Worm (Caenorhabditis elegans) whole organism, young adult: ENCODE measurements around the gene Y111B2A.12.

Source experiments
- B0019.2 ChIP-seq: fragments of 200-800 bp; sonication (Bioruptor generic); conservative IDR thresholded peaks from 2 replicates; pipeline ENCODE4 v1.3.6; 2022; ENCODE audit warnings: missing genetic modification reagents, missing genetic modification characterization, missing compliant biosample characterization
- B0035.1 ChIP-seq: sonication (generic microtip); optimal IDR thresholded peaks from 2 replicates; lab custom pipeline; 2016; ENCODE audit warnings: missing genetic modification characterization, mild to moderate bottlenecking, missing compliant biosample characterization, missing genotype, missing genetic modification reagents
- B0261.1 ChIP-seq: sonication (generic microtip); optimal IDR thresholded peaks from 2 replicates; lab custom pipeline; 2016; ENCODE audit warnings: mild to moderate bottlenecking, missing genetic modification characterization, moderate library complexity, missing compliant biosample characterization
- C06A6.2 ChIP-seq: fragments of 200-800 bp; sonication (Bioruptor generic); conservative IDR thresholded peaks from 2 replicates; pipeline ENCODE4 v1.3.6; 2022; ENCODE audit warnings: missing genetic modification characterization, missing compliant biosample characterization
- C17E4.6 ChIP-seq: fragments of 200-800 bp; sonication (Bioruptor generic); IDR thresholded peaks from 2 replicates; pipeline ENCODE4 v1.3.6; 2022; ENCODE audit warnings: missing genetic modification reagents, missing genetic modification characterization, missing compliant biosample characterization
- D2030.7 ChIP-seq: fragments of 200-800 bp; sonication (Bioruptor generic); IDR thresholded peaks from 2 replicates; pipeline ENCODE4 v1.3.6; 2022; ENCODE audit warnings: missing genetic modification reagents, missing genetic modification characterization, missing compliant biosample characterization
- F22D6.2 ChIP-seq: sonication (generic microtip); optimal IDR thresholded peaks from 2 replicates; lab custom pipeline; 2016; ENCODE audit warnings: mild to moderate bottlenecking, missing genetic modification characterization, missing compliant biosample characterization
- F33H1.4 ChIP-seq: fragments of 200-800 bp; sonication (Bioruptor generic); IDR thresholded peaks from 2 replicates; pipeline ENCODE4 v1.3.6; 2022; ENCODE audit warnings: missing genetic modification reagents, missing genetic modification characterization, missing compliant biosample characterization
- F39B2.1 ChIP-seq: fragments of 200-800 bp; sonication (Bioruptor generic); IDR thresholded peaks from 2 replicates; pipeline ENCODE4 v1.3.6; 2022; ENCODE audit warnings: missing genetic modification reagents, missing genetic modification characterization, missing compliant biosample characterization
- F49E8.2 ChIP-seq: sonication (generic microtip); optimal IDR thresholded peaks from 3 replicates; lab custom pipeline; 2017; ENCODE audit warnings: missing genetic modification characterization, mild to moderate bottlenecking, missing compliant biosample characterization, antibody characterized with exemption, moderate library complexity; ENCODE audit not compliant: insufficient read depth
- F52B5.7 ChIP-seq: sonication (generic microtip); optimal IDR thresholded peaks from 2 replicates; lab custom pipeline; 2016; ENCODE audit warnings: mild to moderate bottlenecking, missing genetic modification characterization, missing compliant biosample characterization
- F57A8.1 ChIP-seq: fragments of 200-800 bp; sonication (Bioruptor generic); optimal IDR thresholded peaks from 2 replicates; lab custom pipeline; 2018; ENCODE audit warnings: mild to moderate bottlenecking, missing genetic modification characterization, moderate library complexity, missing compliant biosample characterization
- F57C9.4 ChIP-seq: sonication (generic microtip); optimal IDR thresholded peaks from 2 replicates; lab custom pipeline; 2017; ENCODE audit warnings: mild to moderate bottlenecking, missing genetic modification characterization, missing compliant biosample characterization
- K12H6.12 ChIP-seq: fragments of 200-800 bp; sonication (Bioruptor generic); optimal IDR thresholded peaks from 2 replicates; lab custom pipeline; 2018; ENCODE audit warnings: mild to moderate bottlenecking, missing genetic modification characterization, missing compliant biosample characterization
- Y53F4B.3 ChIP-seq: fragments of 200-800 bp; sonication (Bioruptor generic); IDR thresholded peaks from 2 replicates; pipeline ENCODE4 v1.3.6; 2022; ENCODE audit warnings: missing genetic modification reagents, missing genetic modification characterization, missing compliant biosample characterization
- Y53G8AR.9 ChIP-seq: fragments of 200-800 bp; sonication (Bioruptor generic); conservative IDR thresholded peaks from 2 replicates; pipeline ENCODE4 v1.3.6; 2022; ENCODE audit warnings: missing genetic modification reagents, missing genetic modification characterization, missing compliant biosample characterization
- Y95B8A.8 ChIP-seq: fragments of 200-800 bp; sonication (Bioruptor generic); IDR thresholded peaks from 2 replicates; pipeline ENCODE4 v1.3.6; 2022; ENCODE audit warnings: missing genetic modification reagents, missing genetic modification characterization, missing compliant biosample characterization
- ZK185.1 ChIP-seq: sonication (generic microtip); optimal IDR thresholded peaks from 2 replicates; lab custom pipeline; 2016; ENCODE audit warnings: mild to moderate bottlenecking, missing genetic modification characterization, missing compliant biosample characterization; ENCODE audit not compliant: poor library complexity, severe bottlenecking
- aptf-2 ChIP-seq: fragments of 200-800 bp; sonication (Bioruptor generic); conservative IDR thresholded peaks from 2 replicates; pipeline ENCODE4 v1.3.6; 2022; ENCODE audit warnings: missing genetic modification reagents, missing genetic modification characterization, missing compliant biosample characterization
- aptf-3 ChIP-seq: fragments of 200-800 bp; sonication (Bioruptor generic); IDR thresholded peaks from 2 replicates; pipeline ENCODE4 v1.3.6; 2022; ENCODE audit warnings: missing genetic modification characterization, missing compliant biosample characterization
- attf-3 ChIP-seq: fragments of 200-800 bp; sonication (Bioruptor generic); conservative IDR thresholded peaks from 2 replicates; pipeline ENCODE4 v1.3.6; 2022; ENCODE audit warnings: missing genetic modification reagents, missing genetic modification characterization, missing compliant biosample characterization
- attf-5 ChIP-seq: fragments of 200-800 bp; sonication (Bioruptor generic); optimal IDR thresholded peaks from 2 replicates; lab custom pipeline; 2018; ENCODE audit warnings: mild to moderate bottlenecking, missing genetic modification characterization, missing compliant biosample characterization
- chd-7 ChIP-seq: sonication (generic microtip); optimal IDR thresholded peaks from 2 replicates; lab custom pipeline; 2016; ENCODE audit warnings: mild to moderate bottlenecking, missing genetic modification characterization, moderate library complexity, missing compliant biosample characterization
- die-1 ChIP-seq: sonication (generic microtip); optimal IDR thresholded peaks from 2 replicates; lab custom pipeline; 2016; ENCODE audit warnings: missing genotype, mild to moderate bottlenecking, missing genetic modification characterization, missing compliant biosample characterization
- dox-1 ChIP-seq: fragments of 200-800 bp; sonication (Bioruptor generic); IDR thresholded peaks from 2 replicates; pipeline ENCODE4 v1.3.6; 2022; ENCODE audit warnings: missing genetic modification reagents, missing genetic modification characterization, missing compliant biosample characterization
- dpl-1 ChIP-seq: fragments of 150-350 bp; optimal IDR thresholded peaks from 2 replicates; lab custom pipeline; 2014; ENCODE audit warnings: missing biosample characterization, missing genetic modification reagents, missing genetic modification characterization
- ekl-4 ChIP-seq: fragments of 200-800 bp; sonication (Bioruptor generic); IDR thresholded peaks from 2 replicates; pipeline ENCODE4 v1.3.6; 2022; ENCODE audit warnings: missing genetic modification reagents, missing genetic modification characterization, missing compliant biosample characterization
- gei-17 ChIP-seq: fragments of 200-800 bp; sonication (Bioruptor generic); optimal IDR thresholded peaks from 2 replicates; lab custom pipeline; 2018; ENCODE audit warnings: mild to moderate bottlenecking, missing genetic modification characterization, missing compliant biosample characterization
- hlh-26 ChIP-seq: fragments of 200-800 bp; sonication (Bioruptor generic); conservative IDR thresholded peaks from 2 replicates; pipeline ENCODE4 v1.3.6; 2022; ENCODE audit warnings: missing genetic modification reagents, missing genetic modification characterization, missing compliant biosample characterization
- hmg-1.2 ChIP-seq: fragments of 200-800 bp; sonication (Bioruptor generic); IDR thresholded peaks from 2 replicates; pipeline ENCODE4 v1.3.6; 2022; ENCODE audit warnings: missing genetic modification reagents, missing genetic modification characterization, missing compliant biosample characterization
- let-526 ChIP-seq: fragments of 200-800 bp; sonication (Bioruptor generic); IDR thresholded peaks from 2 replicates; pipeline ENCODE4 v1.3.6; 2022; ENCODE audit warnings: missing genetic modification reagents, missing genetic modification characterization, missing compliant biosample characterization
- lin-26 ChIP-seq: fragments of 200-800 bp; sonication (Bioruptor generic); IDR thresholded peaks from 2 replicates; pipeline ENCODE4 v1.3.6; 2022; ENCODE audit warnings: missing genetic modification reagents, missing genetic modification characterization, missing compliant biosample characterization
- lin-35 ChIP-seq, 3 experiments: fragments of 150-350 bp in 2 of 3; sonication (generic microtip) in 1 of 3; optimal IDR thresholded peaks; 2 replicates each; lab custom pipeline; 2014 to 2018; ENCODE audit warnings: missing biosample characterization in 3 of 3, missing genetic modification characterization in 3 of 3, missing genetic modification reagents in 3 of 3
- lin-40 ChIP-seq: sonication (generic microtip); optimal IDR thresholded peaks from 2 replicates; lab custom pipeline; 2016; ENCODE audit warnings: missing genetic modification characterization, mild to moderate bottlenecking, missing compliant biosample characterization, missing genotype, missing genetic modification reagents
- lsy-27 ChIP-seq: sonication (generic microtip); optimal IDR thresholded peaks from 2 replicates; lab custom pipeline; 2017; ENCODE audit warnings: missing genetic modification characterization, mild to moderate bottlenecking, missing compliant biosample characterization, antibody characterized with exemption, missing genotype, borderline replicate concordance; ENCODE audit not compliant: insufficient read depth
- madf-6 ChIP-seq: fragments of 200-800 bp; sonication (Bioruptor generic); IDR thresholded peaks from 2 replicates; pipeline ENCODE4 v1.3.6; 2022; ENCODE audit warnings: missing genetic modification reagents, missing genetic modification characterization, missing compliant biosample characterization
- madf-8 ChIP-seq: fragments of 200-800 bp; sonication (Bioruptor generic); conservative IDR thresholded peaks from 2 replicates; pipeline ENCODE4 v1.3.6; 2022; ENCODE audit warnings: missing genetic modification reagents, missing genetic modification characterization, missing compliant biosample characterization
- nhr-179 ChIP-seq: sonication (generic microtip); optimal IDR thresholded peaks from 2 replicates; lab custom pipeline; 2016; ENCODE audit warnings: mild to moderate bottlenecking, missing genetic modification characterization, missing compliant biosample characterization
- nhr-27 ChIP-seq: fragments of 200-800 bp; sonication (Bioruptor generic); optimal IDR thresholded peaks from 2 replicates; lab custom pipeline; 2018; ENCODE audit warnings: mild to moderate bottlenecking, missing genetic modification characterization, moderate library complexity, missing compliant biosample characterization
- pha-4 ChIP-seq: fragments of 150-350 bp; sonication (generic microtip); optimal IDR thresholded peaks from 2 replicates; lab custom pipeline; 2014; ENCODE audit warnings: missing biosample characterization, missing genetic modification reagents, missing genetic modification characterization
- sdz-38 ChIP-seq: sonication (generic microtip); optimal IDR thresholded peaks from 2 replicates; lab custom pipeline; 2016; ENCODE audit warnings: missing genotype, missing genetic modification characterization, missing compliant biosample characterization
- sptf-2 ChIP-seq: fragments of 200-800 bp; sonication (Bioruptor generic); optimal IDR thresholded peaks from 2 replicates; lab custom pipeline; 2018; ENCODE audit warnings: mild to moderate bottlenecking, missing genetic modification characterization, missing compliant biosample characterization
- tlf-1 ChIP-seq: fragments of 200-800 bp; sonication (Bioruptor generic); optimal IDR thresholded peaks from 2 replicates; lab custom pipeline; 2018; ENCODE audit warnings: mild to moderate bottlenecking, missing genetic modification characterization, missing compliant biosample characterization
- xnd-1 ChIP-seq: sonication (generic microtip); optimal IDR thresholded peaks from 2 replicates; lab custom pipeline; 2016; ENCODE audit warnings: missing genotype, missing genetic modification reagents, missing genetic modification characterization, missing compliant biosample characterization
- ztf-25 ChIP-seq: fragments of 200-800 bp; sonication (Bioruptor generic); IDR thresholded peaks from 2 replicates; pipeline ENCODE4 v1.3.6; 2022; ENCODE audit warnings: missing genetic modification reagents, missing genetic modification characterization, missing compliant biosample characterization
- ztf-26 ChIP-seq: sonication (generic microtip); optimal IDR thresholded peaks from 2 replicates; lab custom pipeline; 2017; ENCODE audit warnings: missing genetic modification characterization, missing compliant biosample characterization
- ztf-28 ChIP-seq: fragments of 200-800 bp; sonication (Bioruptor generic); IDR thresholded peaks from 2 replicates; pipeline ENCODE4 v1.3.6; 2022; ENCODE audit warnings: missing genetic modification reagents, missing genetic modification characterization, missing compliant biosample characterization
- ztf-6 ChIP-seq: fragments of 200-800 bp; sonication (Bioruptor generic); IDR thresholded peaks from 2 replicates; pipeline ENCODE4 v1.3.6; 2022; ENCODE audit warnings: missing genetic modification reagents, missing genetic modification characterization, missing compliant biosample characterization

Gene Y111B2A.12

DNA sequence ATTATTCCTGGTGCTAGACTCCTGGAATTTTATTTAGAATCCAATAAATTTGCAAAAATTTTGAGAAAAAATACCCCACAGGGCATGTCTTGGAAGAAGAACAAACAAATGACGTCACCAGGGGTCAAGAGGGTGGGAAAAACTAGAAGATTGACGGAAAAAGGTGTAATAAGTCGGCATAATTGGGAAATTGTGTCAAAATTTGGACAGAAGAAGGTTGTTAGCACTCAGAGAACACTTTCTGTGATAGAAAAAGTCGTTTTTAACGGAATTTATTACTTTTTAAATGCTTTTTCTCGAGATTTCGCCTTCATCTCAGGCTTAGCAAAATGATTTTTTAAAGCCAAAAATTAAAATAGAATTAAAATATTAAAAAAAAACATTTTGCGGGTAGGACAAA lies 1.8 kb upstream of the Y111B2A.12 start (continued):
- TF ChIP-seq ztf-6 (GFP tag; lab: Robert Waterston, UW) (no peak), aptf-3 (0 out of 2 replicates have a peak, but pooled peaks have one; percentile 33), madf-6 (GFP tag; lab: Robert Waterston, UW) (0 out of 2 replicates have a peak, but pooled peaks have one; percentile 35), ZK185.1 (peak; percentile 4), K12H6.12 (tag; lab: Kevin White, UChicago) (no peak), B0035.1 (no peak), Y53F4B.3 (GFP tag; lab: Robert Waterston, UW) (no peak), F52B5.7 (tag; lab: Kevin White, UChicago) (peak; percentile 55), die-1 (tag; lab: Kevin White, UChicago) (no peak), pha-4 (no peak), hmg-1.2 (GFP tag; lab: Robert Waterston, UW) (no peak), Y95B8A.8 (GFP tag; lab: Robert Waterston, UW) (no peak), tlf-1 (GFP tag; lab: Kevin White, UChicago) (no peak), C17E4.6 (GFP tag; lab: Robert Waterston, UW) (no peak), sptf-2 (GFP tag; lab: Kevin White, UChicago) (no peak), B0019.2 (GFP tag; lab: Robert Waterston, UW) (no peak), Y53G8AR.9 (GFP tag; lab: Robert Waterston, UW) (no peak), hlh-26 (GFP tag; lab: Robert Waterston, UW) (0 out of 2 replicates have a peak, but pooled peaks have one; percentile 62), madf-8 (no peak), ztf-26 (tag; lab: Kevin White, UChicago) (no peak), attf-5 (peak; percentile 10), ekl-4 (GFP tag; lab: Robert Waterston, UW) (no peak), lsy-27 (tag; lab: Kevin White, UChicago) (no peak), lin-26 (GFP tag; lab: Robert Waterston, UW) (no peak), dox-1 (peak; percentile 11; the same call in 1 of the 2 replicates), gei-17 (no peak), F33H1.4 (GFP tag; lab: Robert Waterston, UW) (no peak), nhr-27 (tag; lab: Kevin White, UChicago) (no peak), dpl-1 (no peak), F49E8.2 (tag; lab: Kevin White, UChicago) (no peak), C06A6.2 (GFP tag; lab: Robert Waterston, UW) (no peak), lin-35 (GFP tag; optimal IDR thresholded peaks at IDR 0.05; lab: Kevin White, UChicago) (peak in 1 of 3 experiments; percentile 1), D2030.7 (GFP tag; lab: Robert Waterston, UW) (no peak), F39B2.1 (GFP tag; lab: Robert Waterston, UW) (0 out of 2 replicates have a peak, but pooled peaks have one; percentile 37), F22D6.2 (tag; lab: Kevin White, UChicago) (no peak), aptf-2 (GFP tag; lab: Robert Waterston, UW) (0 out of 2 replicates have a peak, but pooled peaks have one; percentile 43), F57A8.1 (GFP tag; lab: Kevin White, UChicago) (no peak), ztf-25 (GFP tag; lab: Robert Waterston, UW) (peak; percentile 52; the same call in 1 of the 2 replicates), let-526 (no peak), xnd-1 (tag; lab: Kevin White, UChicago) (no peak), lin-40 (tag; lab: Kevin White, UChicago) (no peak), ztf-28 (GFP tag; lab: Robert Waterston, UW) (no peak), attf-3 (GFP tag; lab: Robert Waterston, UW) (0 out of 2 replicates have a peak, but pooled peaks have one; percentile 29), B0261.1 (tag; lab: Kevin White, UChicago) (peak; percentile 16), nhr-179 (tag; lab: Kevin White, UChicago) (no peak), sdz-38 (tag; lab: Kevin White, UChicago) (no peak), F57C9.4 (tag; lab: Kevin White, UChicago) (peak; percentile 41), chd-7 (tag; lab: Kevin White, UChicago) (peak; percentile 81)
